Fruit fly (Drosophila melanogaster) whole organism, wandering third instar larva: ENCODE results near the gene CG42245.

Experiments
- Abd-B ChIP-seq: fragments of >200 bp; optimal IDR thresholded peaks from 2 replicates; lab custom pipeline; 2017; ENCODE audit warnings: missing biosample characterization, missing genetic modification characterization
- CG32264 ChIP-seq: fragments of 200-800 bp; sonication (Bioruptor generic); optimal IDR thresholded peaks from 2 replicates; lab custom pipeline; 2016; ENCODE audit warnings: missing biosample characterization, missing genetic modification characterization
- CG9705 ChIP-seq: fragments of 200-800 bp; sonication (Bioruptor generic); optimal IDR thresholded peaks from 2 replicates; lab custom pipeline; 2018; ENCODE audit warnings: missing biosample characterization, mild to moderate bottlenecking, missing genetic modification characterization
- CrebA ChIP-seq: fragments of 200-800 bp; sonication (Bioruptor generic); optimal IDR thresholded peaks from 2 replicates; lab custom pipeline; 2016; ENCODE audit warnings: missing biosample characterization, mild to moderate bottlenecking, missing genetic modification characterization, borderline replicate concordance
- Dfd ChIP-seq: fragments of >200 bp; optimal IDR thresholded peaks from 2 replicates; lab custom pipeline; 2017; ENCODE audit warnings: missing biosample characterization, missing genetic modification characterization
- Dif ChIP-seq: fragments of 200-275, 200-300 bp; sonication (Bioruptor generic); optimal IDR thresholded peaks from 2 replicates; lab custom pipeline; 2018; ENCODE audit warnings: missing biosample characterization, missing genetic modification characterization; ENCODE audit not compliant: partially characterized antibody
- GATAd ChIP-seq: sonication (Bioruptor generic); optimal IDR thresholded peaks from 2 replicates; lab custom pipeline; 2016; ENCODE audit warnings: missing biosample characterization, missing genetic modification characterization
- HLH106 ChIP-seq: fragments of 200-800 bp; optimal IDR thresholded peaks from 3 replicates; lab custom pipeline; 2019; ENCODE audit warnings: missing biosample characterization, mild to moderate bottlenecking, missing genetic modification characterization, moderate library complexity
- Hnf4 ChIP-seq: fragments of 200-800 bp; sonication (Bioruptor generic); optimal IDR thresholded peaks from 2 replicates; lab custom pipeline; 2016; ENCODE audit warnings: missing biosample characterization, mild to moderate bottlenecking, missing genetic modification characterization
- Hr78 ChIP-seq: fragments of >200 bp; optimal IDR thresholded peaks from 2 replicates; lab custom pipeline; 2017; ENCODE audit warnings: missing biosample characterization, missing genetic modification characterization
- Hr83 ChIP-seq: fragments of 200-300 bp; sonication (Bioruptor generic); optimal IDR thresholded peaks from 2 replicates; lab custom pipeline; 2016; ENCODE audit warnings: missing biosample characterization, mild to moderate bottlenecking, missing genetic modification characterization, moderate library complexity; ENCODE audit not compliant: poor library complexity, severe bottlenecking
- Jra ChIP-seq: sonication (Bioruptor generic); optimal IDR thresholded peaks from 2 replicates; lab custom pipeline; 2016; ENCODE audit warnings: missing biosample characterization, missing genetic modification characterization
- Mio ChIP-seq: sonication (Bioruptor generic); optimal IDR thresholded peaks from 2 replicates; lab custom pipeline; 2016; ENCODE audit warnings: missing biosample characterization, missing genetic modification characterization
- Myc ChIP-seq: fragments of >200 bp; optimal IDR thresholded peaks from 2 replicates; lab custom pipeline; 2017
- N ChIP-seq: fragments of >200 bp; optimal IDR thresholded peaks from 2 replicates; lab custom pipeline; 2018; ENCODE audit warnings: missing biosample characterization, missing external identifiers, missing genetic modification characterization
- OdsH ChIP-seq: fragments of 200-800 bp; sonication (Bioruptor generic); optimal IDR thresholded peaks from 2 replicates; lab custom pipeline; 2016; ENCODE audit warnings: missing biosample characterization, mild to moderate bottlenecking, missing genetic modification characterization
- Rel ChIP-seq, 2 experiments: fragments of 200-800 bp; sonication (Bioruptor generic) in 1 of 2; optimal IDR thresholded peaks; 2 replicates in 1 of 2; 3 replicates in 1 of 2; lab custom pipeline; 2016 to 2019; ENCODE audit warnings: mild to moderate bottlenecking in 2 of 2, missing biosample characterization in 2 of 2, missing genetic modification characterization in 2 of 2, moderate library complexity in 1 of 2
- Sp1 ChIP-seq: fragments of 200-800 bp; sonication (Bioruptor generic); optimal IDR thresholded peaks from 3 replicates; lab custom pipeline; 2019; ENCODE audit warnings: missing biosample characterization, mild to moderate bottlenecking, missing genetic modification characterization, moderate library complexity
- Vsx2 ChIP-seq: fragments of 200-300, 225-300 bp; sonication (Bioruptor generic); optimal IDR thresholded peaks from 2 replicates; lab custom pipeline; 2018; ENCODE audit warnings: missing biosample characterization, missing genetic modification characterization; ENCODE audit not compliant: partially characterized antibody
- br ChIP-seq: fragments of 200-800 bp; sonication (Bioruptor generic); optimal IDR thresholded peaks from 2 replicates; lab custom pipeline; 2016; ENCODE audit warnings: missing biosample characterization, missing genetic modification characterization
- brk ChIP-seq: fragments of 200-800 bp; sonication (Bioruptor generic); optimal IDR thresholded peaks from 2 replicates; lab custom pipeline; 2016; ENCODE audit warnings: missing biosample characterization, mild to moderate bottlenecking, missing genetic modification characterization
- dl ChIP-seq, 2 experiments: fragments of 175-275, 200-275 bp in 1 of 2; fragments of 200-275 bp in 1 of 2; sonication (Bioruptor generic); optimal IDR thresholded peaks; lab custom pipeline; 2018; ENCODE audit warnings: mild to moderate bottlenecking in 2 of 2, missing biosample characterization in 2 of 2, missing genetic modification characterization in 2 of 2, moderate library complexity in 2 of 2; ENCODE audit not compliant: partially characterized antibody in 2 of 2, insufficient read depth in 1 of 2
- dmrt93B ChIP-seq: fragments of 200-800 bp; sonication (Bioruptor generic); optimal IDR thresholded peaks from 2 replicates; lab custom pipeline; 2018; ENCODE audit warnings: missing biosample characterization, mild to moderate bottlenecking, missing genetic modification characterization
- dsf ChIP-seq: sonication (Bioruptor generic); optimal IDR thresholded peaks from 2 replicates; lab custom pipeline; 2016; ENCODE audit warnings: missing biosample characterization, missing genetic modification characterization, borderline replicate concordance
- ey ChIP-seq: fragments of 200-800 bp; sonication (Bioruptor generic); optimal IDR thresholded peaks from 2 replicates; lab custom pipeline; 2016; ENCODE audit warnings: missing biosample characterization, missing genetic modification characterization
- foxo ChIP-seq, 2 experiments: fragments of 200-800 bp; sonication (Bioruptor generic); optimal IDR thresholded peaks; 2 replicates in 1 of 2; 3 replicates in 1 of 2; lab custom pipeline; 2016 to 2017; ENCODE audit warnings: missing biosample characterization in 2 of 2, missing genetic modification characterization in 2 of 2
- fru ChIP-seq: fragments of 200-800 bp; sonication (Bioruptor generic); optimal IDR thresholded peaks from 3 replicates; lab custom pipeline; 2016; ENCODE audit warnings: missing biosample characterization, mild to moderate bottlenecking, missing genetic modification characterization
- h ChIP-seq: fragments of 200-800 bp; sonication (Bioruptor generic); optimal IDR thresholded peaks from 3 replicates; lab custom pipeline; 2016; ENCODE audit warnings: missing biosample characterization, mild to moderate bottlenecking, missing genetic modification characterization
- jim ChIP-seq: fragments of 175-275, 200-325 bp; sonication (Bioruptor generic); optimal IDR thresholded peaks from 2 replicates; lab custom pipeline; 2016; ENCODE audit warnings: missing biosample characterization, mild to moderate bottlenecking, missing genetic modification characterization
- lola ChIP-seq: fragments of >200 bp; optimal IDR thresholded peaks from 2 replicates; lab custom pipeline; 2017; ENCODE audit warnings: missing biosample characterization, missing genetic modification characterization
- pan ChIP-seq: fragments of >200 bp; optimal IDR thresholded peaks from 2 replicates; lab custom pipeline; 2017
- psq ChIP-seq: fragments of 200-800 bp; sonication (Bioruptor generic); optimal IDR thresholded peaks from 3 replicates; lab custom pipeline; 2017; ENCODE audit warnings: missing biosample characterization, mild to moderate bottlenecking, missing genetic modification characterization, moderate library complexity
- rgr ChIP-seq: fragments of 200-800 bp; sonication (Bioruptor generic); optimal IDR thresholded peaks from 3 replicates; lab custom pipeline; 2016; ENCODE audit warnings: missing biosample characterization, mild to moderate bottlenecking, missing genetic modification characterization
- sage ChIP-seq: fragments of 200-800 bp; sonication (Bioruptor generic); optimal IDR thresholded peaks from 2 replicates; lab custom pipeline; 2016; ENCODE audit warnings: missing biosample characterization, mild to moderate bottlenecking, missing genetic modification characterization
- sv ChIP-seq: fragments of 200-800 bp; sonication (Bioruptor generic); optimal IDR thresholded peaks from 3 replicates; lab custom pipeline; 2016; ENCODE audit warnings: missing biosample characterization, missing genetic modification characterization
- tai ChIP-seq: sonication (Bioruptor generic); optimal IDR thresholded peaks from 2 replicates; lab custom pipeline; 2016; ENCODE audit warnings: missing biosample characterization, missing genetic modification characterization
- usp ChIP-seq: fragments of >200 bp; optimal IDR thresholded peaks from 2 replicates; lab custom pipeline; 2017; ENCODE audit warnings: missing biosample characterization, missing genetic modification characterization
- woc ChIP-seq: sonication (Bioruptor generic); optimal IDR thresholded peaks from 2 replicates; lab custom pipeline; 2016; ENCODE audit warnings: missing biosample characterization, mild to moderate bottlenecking, missing genetic modification characterization

CG42245 gene

DNA sequence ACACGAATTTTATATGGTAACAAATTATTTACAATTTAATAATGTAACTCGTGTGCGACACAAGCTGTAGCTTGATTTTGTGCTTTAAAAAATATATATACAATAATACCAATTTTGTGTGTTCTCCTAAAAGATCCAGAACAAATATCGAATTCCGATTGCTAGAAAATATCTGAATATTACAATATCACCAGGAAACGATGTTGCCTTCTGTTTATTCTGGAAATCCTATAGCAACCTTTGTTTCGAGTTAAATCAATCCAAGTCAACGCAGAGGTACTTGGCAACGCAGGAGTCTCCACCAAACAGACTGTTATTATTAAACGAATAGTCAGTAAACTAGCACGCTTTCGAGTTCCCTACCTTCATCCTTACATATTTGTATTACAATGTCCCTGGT lies 36.0 kb upstream of the CG42245 start, which contains the start of gene CG16984:
TSS of gene CG16984 (plus strand) at position 301 of the 400 bp plus-strand sequence.
- TF ChIP-seq pan, result no peak
- TF ChIP-seq psq (GFP tag; lab: Kevin White, UChicago), result no peak
- no peak for TF ChIP-seq Dfd (GFP tag; lab: Kevin White, UChicago)
- TF ChIP-seq dsf, result no peak
- no peak for TF ChIP-seq brk (GFP tag; lab: Kevin White, UChicago)
- TF ChIP-seq N (GFP tag; lab: Kevin White, UChicago), result no peak
- no peak for TF ChIP-seq Rel (GFP tag; optimal IDR thresholded peaks at IDR 0.05; lab: Kevin White, UChicago)
- no peak for TF ChIP-seq Rel (tag; optimal IDR thresholded peaks at IDR 0.05; lab: Kevin White, UChicago)
- TF ChIP-seq CG9705, result no peak
- TF ChIP-seq usp, result no peak
- TF ChIP-seq, all 38 proteins: peak for 0

DNA sequence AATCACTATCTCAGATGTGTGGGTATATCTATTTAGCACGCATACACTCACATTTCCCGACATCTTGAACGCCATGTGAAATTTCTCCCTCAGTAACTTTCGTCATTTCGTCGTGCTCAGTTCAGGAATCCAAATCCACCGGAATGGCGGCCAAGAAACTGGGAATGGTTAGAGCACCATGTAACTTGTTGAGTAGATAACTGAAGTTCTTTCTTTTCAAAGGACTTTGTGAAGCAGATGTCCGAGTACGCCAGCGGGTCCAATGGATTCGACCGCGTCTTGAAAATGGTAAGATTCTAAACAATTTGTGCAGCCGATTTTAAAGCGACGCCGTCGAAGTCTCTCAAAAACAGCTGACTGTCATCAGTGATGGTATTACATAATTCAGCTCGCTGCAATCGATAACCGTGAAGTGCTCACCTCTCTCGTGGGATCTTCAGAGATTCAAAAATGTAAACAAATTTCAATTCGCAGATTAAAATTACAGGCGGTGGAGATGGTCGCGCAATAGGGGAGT lies 32.2 kb upstream of the CG42245 start, which contains the start of the genes CG16985 and CG12182:
TSS of gene CG16985 (plus strand) at position 84 of the 517 bp plus-strand sequence.
TSS of gene CG12182 (minus strand) at position 366 of the 517 bp plus-strand sequence.
- TF ChIP-seq rgr (GFP tag; lab: Kevin White, UChicago) (no peak), foxo (GFP tag; optimal IDR thresholded peaks at IDR 0.05; lab: Kevin White, UChicago) (peak in 1 of 2 experiments; percentile 9), woc (GFP tag; lab: Kevin White, UChicago) (no peak), GATAd (peak; percentile 4), Hr78 (GFP tag; lab: Kevin White, UChicago) (no peak), Sp1 (no peak), psq (GFP tag; lab: Kevin White, UChicago) (peak; percentile 55), jim (GFP tag; lab: Kevin White, UChicago) (no peak), ey (GFP tag; lab: Kevin White, UChicago) (no peak), pan (no peak), CG9705 (no peak), Dfd (GFP tag; lab: Kevin White, UChicago) (no peak), usp (no peak), tai (GFP tag; lab: Kevin White, UChicago) (no peak), h (GFP tag; lab: Kevin White, UChicago) (no peak), Vsx2 (GFP tag; lab: Kevin White, UChicago) (no peak), brk (GFP tag; lab: Kevin White, UChicago) (no peak), Myc (lab: Kevin White, UChicago) (no peak), dmrt93B (GFP tag; lab: Kevin White, UChicago) (no peak), br (GFP tag; lab: Kevin White, UChicago) (no peak), sage (GFP tag; lab: Kevin White, UChicago) (no peak), dl (GFP tag; optimal IDR thresholded peaks at IDR 0.05; lab: Kevin White, UChicago; ENCODE audit: insufficient read depth in 1 of 2, partially characterized antibody in 2 of 2) (no peak), Jra (GFP tag; lab: Kevin White, UChicago) (no peak), CrebA (GFP tag; lab: Kevin White, UChicago) (no peak), HLH106 (tag; lab: Kevin White, UChicago) (no peak), sv (GFP tag; lab: Kevin White, UChicago) (no peak), dsf (no peak), Hnf4 (GFP tag; lab: Kevin White, UChicago) (no peak), Hr83 (GFP tag; lab: Kevin White, UChicago) (peak; percentile 46), Rel (GFP tag; optimal IDR thresholded peaks at IDR 0.05; lab: Kevin White, UChicago) (no peak), Rel (tag; optimal IDR thresholded peaks at IDR 0.05; lab: Kevin White, UChicago) (peak; percentile 38), OdsH (GFP tag; lab: Kevin White, UChicago) (peak; percentile 5), CG32264 (GFP tag; lab: Kevin White, UChicago) (no peak), Dif (GFP tag; lab: Kevin White, UChicago) (no peak), lola (GFP tag; lab: Kevin White, UChicago) (no peak), fru (GFP tag; lab: Kevin White, UChicago) (no peak), Mio (no peak), Abd-B (GFP tag; lab: Kevin White, UChicago) (no peak), N (GFP tag; lab: Kevin White, UChicago) (no peak)
